Fruit fly (Drosophila melanogaster) whole organism: ENCODE results near the gene Cyp4ac3.

Experiments used
- CG8478 ChIP-seq: fragments of >200 bp; optimal IDR thresholded peaks from 2 replicates; lab custom pipeline; 2018; ENCODE audit warnings: inconsistent platforms
- Dll ChIP-seq: fragments of >200 bp; optimal IDR thresholded peaks from 2 replicates; lab custom pipeline; 2017
- EcR ChIP-seq, 2 experiments: fragments of >200 bp; optimal IDR thresholded peaks; 2 replicates each; lab custom pipeline; 2017; ENCODE audit warnings: missing biosample characterization in 2 of 2, missing genetic modification characterization in 2 of 2, missing genetic modification reagents in 2 of 2
- pan ChIP-seq: fragments of >200 bp; optimal IDR thresholded peaks from 2 replicates; lab custom pipeline; 2017
- psq ChIP-seq: fragments of >200 bp; optimal IDR thresholded peaks from 2 replicates; lab custom pipeline; 2017
- usp ChIP-seq: fragments of >200 bp; optimal IDR thresholded peaks from 2 replicates; lab custom pipeline; 2017; ENCODE audit warnings: missing biosample characterization, missing genetic modification characterization, mixed read lengths

Cyp4ac3 gene

dm6 chr2L:5305240-5305875 is 37.1 kb downstream of the Cyp4ac3 start:
- TF ChIP-seq EcR (GFP tag; optimal IDR thresholded peaks at IDR 0.05; lab: Kevin White, UChicago) (peak in 1 of 2 experiments; percentile 6), usp (GFP tag; lab: Kevin White, UChicago) (no peak)

- TF ChIP-seq usp (GFP tag; lab: Kevin White, UChicago): no peak
- TF ChIP-seq Dll (lab: Kevin White, UChicago): peak; percentile 87
These were observed 38.2 kb downstream of the Cyp4ac3 start for dm6 chr2L:5306373-5306997.

- TF ChIP-seq pan (no peak), CG8478 (lab: Kevin White, UChicago) (no peak), EcR (GFP tag; optimal IDR thresholded peaks at IDR 0.05; lab: Kevin White, UChicago) (no peak), usp (GFP tag; lab: Kevin White, UChicago) (no peak), Dll (lab: Kevin White, UChicago) (no peak), psq (lab: Kevin White, UChicago) (no peak)
These were observed 41.1 kb downstream of the Cyp4ac3 start for dm6 chr2L:5309369-5309768.

dm6 chr2L:5314630-5315159 is 46.4 kb downstream of the Cyp4ac3 start, which contains the start of gene CG14024:
Gene CG14024, minus strand, starts transcription at chr2L:5314895.
- TF ChIP-seq Dll (lab: Kevin White, UChicago): peak; percentile 44
- no peak for TF ChIP-seq usp (GFP tag; lab: Kevin White, UChicago)
